Fruit fly (Drosophila melanogaster) whole organism, embryonic: ENCODE data around the gene EMC5.
A peak's percentile ranks its signal among the peaks of the same experiment; 100 is the strongest.

Experiments
- CG10366 ChIP-seq: fragments of 200-800 bp; sonication (Bioruptor generic); IDR thresholded peaks from 2 replicates; pipeline ENCODE4 v1.3.6; 2022; ENCODE audit warnings: missing biosample characterization, missing genetic modification characterization
- CG10979 ChIP-seq: fragments of 200-800 bp; sonication (Bioruptor generic); optimal IDR thresholded peaks from 2 replicates; lab custom pipeline; 2018; ENCODE audit warnings: missing biosample characterization, mild to moderate bottlenecking, missing genetic modification characterization, moderate library complexity
- CG11504 ChIP-seq: fragments of 200-800 bp; sonication (Bioruptor generic); optimal IDR thresholded peaks from 3 replicates; lab custom pipeline; 2019; ENCODE audit warnings: missing biosample characterization, mild to moderate bottlenecking, missing genetic modification characterization, moderate library complexity
- CG1233 ChIP-seq: fragments of 200-800 bp; sonication (Bioruptor generic); optimal IDR thresholded peaks from 4 replicates; lab custom pipeline; 2018; ENCODE audit warnings: missing biosample characterization, mild to moderate bottlenecking, missing genetic modification characterization
- CG12769 ChIP-seq: fragments of 200-800 bp; sonication (Bioruptor generic); optimal IDR thresholded peaks from 2 replicates; lab custom pipeline; 2019; ENCODE audit warnings: missing biosample characterization, mild to moderate bottlenecking, missing genetic modification characterization, moderate library complexity
- CG15479 ChIP-seq: fragments of 200-800 bp; sonication (Bioruptor generic); optimal IDR thresholded peaks from 3 replicates; lab custom pipeline; 2019; ENCODE audit warnings: missing biosample characterization, mild to moderate bottlenecking, missing genetic modification characterization, moderate library complexity
- CG17328 ChIP-seq: fragments of 200-800 bp; sonication (Bioruptor generic); IDR thresholded peaks from 2 replicates; pipeline ENCODE4 v1.3.6; 2022; ENCODE audit warnings: missing biosample characterization, missing genetic modification characterization
- CG1832 ChIP-seq: fragments of 200-800 bp; sonication (Bioruptor generic); optimal IDR thresholded peaks from 2 replicates; lab custom pipeline; 2017; ENCODE audit warnings: missing biosample characterization, mild to moderate bottlenecking, missing genetic modification characterization, inconsistent platforms
- CG18619 ChIP-seq: fragments of 200-800 bp; sonication (Bioruptor generic); optimal IDR thresholded peaks from 3 replicates; lab custom pipeline; 2017; ENCODE audit warnings: missing biosample characterization, mild to moderate bottlenecking, missing genetic modification characterization
- CG31224 ChIP-seq: fragments of 200-800 bp; sonication (Bioruptor generic); IDR thresholded peaks from 2 replicates; pipeline ENCODE4 v1.3.6; 2022; ENCODE audit warnings: missing biosample characterization, missing genetic modification characterization
- CG34224 ChIP-seq: fragments of 200-800 bp; sonication (Bioruptor generic); IDR thresholded peaks from 3 replicates; pipeline ENCODE4 v1.3.6; 2022; ENCODE audit warnings: missing biosample characterization, missing genetic modification characterization; ENCODE audit not compliant: partially characterized antibody
- CG3838 ChIP-seq: fragments of 200-800 bp; sonication (Bioruptor generic); optimal IDR thresholded peaks from 3 replicates; lab custom pipeline; 2016; ENCODE audit warnings: missing biosample characterization, missing genetic modification characterization
- CG5180 ChIP-seq: fragments of 200-800 bp; sonication (Bioruptor generic); optimal IDR thresholded peaks from 3 replicates; lab custom pipeline; 2017; ENCODE audit warnings: missing biosample characterization, missing genetic modification characterization, mild to moderate bottlenecking, moderate library complexity, missing genetic modification reagents
- CG6175 ChIP-seq: fragments of 200-800 bp; sonication (Bioruptor generic); IDR thresholded peaks from 3 replicates; pipeline ENCODE4 v1.3.6; 2022; ENCODE audit warnings: missing biosample characterization, missing genetic modification characterization
- CG6791 ChIP-seq: fragments of 200-800 bp; sonication (Bioruptor generic); IDR thresholded peaks from 3 replicates; pipeline ENCODE4 v1.3.6; 2022; ENCODE audit warnings: missing biosample characterization, missing genetic modification characterization; ENCODE audit not compliant: partially characterized antibody
- CG7372 ChIP-seq: fragments of 200-800 bp; sonication (Bioruptor generic); IDR thresholded peaks from 2 replicates; pipeline ENCODE4 v1.3.6; 2022; ENCODE audit warnings: missing biosample characterization, missing genetic modification characterization
- CG7963 ChIP-seq: fragments of 200-800 bp; sonication (Bioruptor generic); IDR thresholded peaks from 3 replicates; pipeline ENCODE4 v1.3.6; 2022; ENCODE audit warnings: missing biosample characterization, missing genetic modification characterization; ENCODE audit not compliant: partially characterized antibody
- CG8478 ChIP-seq: fragments of >200 bp; optimal IDR thresholded peaks from 2 replicates; lab custom pipeline; 2018
- Camta ChIP-seq: fragments of 200-800 bp; sonication (Bioruptor generic); optimal IDR thresholded peaks from 2 replicates; lab custom pipeline; 2016; ENCODE audit warnings: missing biosample characterization, missing genetic modification characterization
- Deaf1 ChIP-seq: fragments of 200-800 bp; optimal IDR thresholded peaks from 3 replicates; lab custom pipeline; 2019; ENCODE audit warnings: missing biosample characterization, mild to moderate bottlenecking, missing genetic modification characterization, moderate library complexity
- Dek ChIP-seq: fragments of 200-800 bp; sonication (Bioruptor generic); optimal IDR thresholded peaks from 3 replicates; lab custom pipeline; 2019; ENCODE audit warnings: missing biosample characterization, mild to moderate bottlenecking, missing genetic modification characterization, moderate library complexity
- Dll ChIP-seq: fragments of 200-800 bp; sonication (Bioruptor generic); IDR thresholded peaks from 4 replicates; pipeline ENCODE4 v1.3.6; 2022; ENCODE audit warnings: missing biosample characterization, missing genetic modification characterization; ENCODE audit not compliant: partially characterized antibody
- HLH4C ChIP-seq: fragments of 200-800 bp; sonication (Bioruptor generic); IDR thresholded peaks from 3 replicates; pipeline ENCODE4 v1.3.6; 2022; ENCODE audit warnings: missing biosample characterization, missing genetic modification characterization; ENCODE audit not compliant: partially characterized antibody
- Lhr ChIP-seq: fragments of 200-800 bp; sonication (Bioruptor generic); optimal IDR thresholded peaks from 3 replicates; lab custom pipeline; 2017; ENCODE audit warnings: mild to moderate bottlenecking, missing biosample characterization, missing genetic modification reagents, missing genetic modification characterization
- Med ChIP-seq: fragments of 200-800 bp; sonication (Bioruptor generic); peaks from one replicate; lab custom pipeline; 2016; ENCODE audit warnings: missing biosample characterization, missing genetic modification characterization, mild to moderate bottlenecking, inconsistent platforms, moderate library complexity
- Mes4 ChIP-seq: fragments of 200-800 bp; sonication (Bioruptor generic); optimal IDR thresholded peaks from 2 replicates; lab custom pipeline; 2016; ENCODE audit warnings: missing biosample characterization, missing genetic modification characterization
- NFAT ChIP-seq: fragments of 200-800 bp; sonication (Bioruptor generic); IDR thresholded peaks from 2 replicates; pipeline ENCODE4 v1.3.6; 2022; ENCODE audit warnings: missing biosample characterization, missing genetic modification characterization
- Nf-YC ChIP-seq: fragments of 200-800 bp; optimal IDR thresholded peaks from 3 replicates; lab custom pipeline; 2019; ENCODE audit warnings: missing biosample characterization, mild to moderate bottlenecking, missing genetic modification characterization, moderate library complexity
- Scr ChIP-seq: fragments of 200-800 bp; sonication (Bioruptor generic); IDR thresholded peaks from 2 replicates; pipeline ENCODE4 v1.3.6; 2022; ENCODE audit warnings: missing biosample characterization, missing genetic modification characterization; ENCODE audit not compliant: partially characterized antibody
- Stat92E ChIP-seq, 3 experiments: fragments of >200 bp in 2 of 3; fragments of 200-800 bp in 1 of 3; sonication (Bioruptor generic) in 1 of 3; optimal IDR thresholded peaks; 2 replicates each; lab custom pipeline; 2017 to 2019; ENCODE audit warnings: missing biosample characterization in 3 of 3, missing genetic modification characterization in 3 of 3, mild to moderate bottlenecking in 1 of 3, moderate library complexity in 1 of 3
- abd-A ChIP-seq: fragments of 200-800 bp; sonication (Bioruptor generic); optimal IDR thresholded peaks from 3 replicates; lab custom pipeline; 2019; ENCODE audit warnings: missing biosample characterization, mild to moderate bottlenecking, missing genetic modification characterization, moderate library complexity
- ash1 ChIP-seq: fragments of 200-800 bp; sonication (Bioruptor generic); optimal IDR thresholded peaks from 2 replicates; lab custom pipeline; 2018; ENCODE audit warnings: missing biosample characterization, mild to moderate bottlenecking, missing genetic modification characterization
- chif ChIP-seq, 2 experiments: fragments of 200-800 bp; sonication (Bioruptor generic); optimal IDR thresholded peaks; 3 replicates each; lab custom pipeline; 2016; ENCODE audit warnings: missing biosample characterization in 2 of 2, missing genetic modification characterization in 2 of 2
- chn ChIP-seq: fragments of 200-800 bp; sonication (Bioruptor generic); optimal IDR thresholded peaks from 2 replicates; lab custom pipeline; 2016; ENCODE audit warnings: missing biosample characterization, missing genetic modification characterization
- crol ChIP-seq: fragments of 200-800 bp; sonication (Bioruptor generic); IDR thresholded peaks from 2 replicates; pipeline ENCODE4 v1.3.6; 2022; ENCODE audit warnings: missing biosample characterization, missing genetic modification characterization
- kni ChIP-seq: fragments of 200-800 bp; sonication (Bioruptor generic); optimal IDR thresholded peaks from 3 replicates; lab custom pipeline; 2017; ENCODE audit warnings: mild to moderate bottlenecking, missing biosample characterization, missing genetic modification reagents, missing genetic modification characterization
- knrl ChIP-seq: fragments of 200-800 bp; sonication (Bioruptor generic); IDR thresholded peaks from 3 replicates; pipeline ENCODE4 v1.3.6; 2022; ENCODE audit warnings: missing biosample characterization, missing genetic modification characterization; ENCODE audit not compliant: partially characterized antibody
- nerfin-1 ChIP-seq: fragments of 200-800 bp; sonication (Bioruptor generic); optimal IDR thresholded peaks from 3 replicates; lab custom pipeline; 2019; ENCODE audit warnings: missing biosample characterization, mild to moderate bottlenecking, missing genetic modification characterization, moderate library complexity
- nerfin-2 ChIP-seq: fragments of 200-800 bp; sonication (Bioruptor generic); IDR thresholded peaks from 2 replicates; pipeline ENCODE4 v1.3.6; 2022; ENCODE audit warnings: missing biosample characterization, missing genetic modification characterization; ENCODE audit not compliant: partially characterized antibody
- pros ChIP-seq: fragments of 200-800 bp; sonication (Bioruptor generic); optimal IDR thresholded peaks from 3 replicates; lab custom pipeline; 2019; ENCODE audit warnings: missing biosample characterization, mild to moderate bottlenecking, missing genetic modification characterization, moderate library complexity
- sd ChIP-seq: fragments of 200-800 bp; sonication (Bioruptor generic); optimal IDR thresholded peaks from 3 replicates; lab custom pipeline; 2018; ENCODE audit warnings: missing biosample characterization, mild to moderate bottlenecking, missing genetic modification characterization, moderate library complexity
- sisA ChIP-seq: fragments of 200-800 bp; sonication (Bioruptor generic); IDR thresholded peaks from 2 replicates; pipeline ENCODE4 v1.3.6; 2022; ENCODE audit warnings: missing biosample characterization, missing genetic modification characterization
- sna ChIP-seq: fragments of 200-800 bp; sonication (Bioruptor generic); IDR thresholded peaks from 2 replicates; pipeline ENCODE4 v1.3.6; 2022; ENCODE audit warnings: missing biosample characterization, missing genetic modification characterization; ENCODE audit not compliant: partially characterized antibody
- stwl ChIP-seq: fragments of 200-800 bp; sonication (Bioruptor generic); optimal IDR thresholded peaks from 3 replicates; lab custom pipeline; 2018; ENCODE audit warnings: missing biosample characterization, mild to moderate bottlenecking, missing genetic modification characterization, moderate library complexity
- tll ChIP-seq, 2 experiments: fragments of 200-800 bp in 1 of 2; fragments of >200 bp in 1 of 2; sonication (Bioruptor generic) in 1 of 2; optimal IDR thresholded peaks; 2 replicates each; lab custom pipeline; 2017 to 2019; ENCODE audit warnings: missing biosample characterization in 2 of 2, missing genetic modification characterization in 2 of 2, mild to moderate bottlenecking in 1 of 2, moderate library complexity in 1 of 2
- toy ChIP-seq: fragments of 200-800 bp; sonication (Bioruptor generic); IDR thresholded peaks from 2 replicates; pipeline ENCODE4 v1.3.6; 2022; ENCODE audit warnings: missing biosample characterization, missing genetic modification characterization
- z ChIP-seq: fragments of 200-800 bp; sonication (Bioruptor generic); IDR thresholded peaks from 3 replicates; pipeline ENCODE4 v1.3.6; 2022; ENCODE audit warnings: missing biosample characterization, missing genetic modification characterization
- zfh2 ChIP-seq: fragments of 200-800 bp; sonication (Bioruptor generic); optimal IDR thresholded peaks from 2 replicates; lab custom pipeline; 2016; ENCODE audit warnings: missing biosample characterization, missing genetic modification characterization

The EMC5 gene

dm6 chr2L:18947515-18947998 is 40.0 kb upstream of the EMC5 start (continued):
- TF ChIP-seq Dek (tag; lab: Kevin White, UChicago) (no peak), knrl (GFP tag; lab: Robert Waterston, UW) (peak; percentile 5; the same call in 1 of the 3 replicates), tll (GFP tag; optimal IDR thresholded peaks at IDR 0.05; lab: Kevin White, UChicago) (peak in 1 of 2 experiments; percentile 22), z (GFP tag; lab: Robert Waterston, UW) (peak; percentile 71; the same call in 1 of the 3 replicates), CG34224 (GFP tag; lab: Robert Waterston, UW) (0 out of 3 replicates have a peak, but pooled peaks have one; percentile 12), Camta (GFP tag; lab: Kevin White, UChicago) (no peak), Stat92E (GFP tag; optimal IDR thresholded peaks at IDR 0.05; lab: Kevin White, UChicago) (peak in 1 of 3 experiments; percentile 46), sna (GFP tag; lab: Robert Waterston, UW) (peak; percentile 64), Mes4 (GFP tag; lab: Kevin White, UChicago) (no peak), CG1832 (GFP tag; lab: Kevin White, UChicago) (peak; percentile 95), zfh2 (GFP tag; lab: Kevin White, UChicago) (no peak), toy (GFP tag; lab: Robert Waterston, UW) (no peak), CG7372 (no peak), chif (GFP tag; optimal IDR thresholded peaks at IDR 0.05; lab: Kevin White, UChicago) (no peak), CG18619 (GFP tag; lab: Kevin White, UChicago) (no peak), CG12769 (peak; percentile 39), CG6791 (GFP tag; lab: Robert Waterston, UW) (peak; percentile 73), Med (GFP tag; lab: Kevin White, UChicago) (peak; percentile 37), sd (tag; lab: Kevin White, UChicago) (peak; percentile 27), Dll (GFP tag; lab: Robert Waterston, UW) (peak; percentile 50; the same call in 1 of the 4 replicates), sisA (GFP tag; lab: Robert Waterston, UW) (no peak), CG3838 (peak; percentile 92), CG7963 (GFP tag; lab: Robert Waterston, UW) (0 out of 3 replicates have a peak, but pooled peaks have one; percentile 9), HLH4C (GFP tag; lab: Robert Waterston, UW) (0 out of 3 replicates have a peak, but pooled peaks have one; percentile 46), NFAT (GFP tag; lab: Robert Waterston, UW) (peak; percentile 21; the same call in 1 of the 2 replicates), CG11504 (tag; lab: Kevin White, UChicago) (peak; percentile 99), kni (GFP tag; lab: Kevin White, UChicago) (peak; percentile 100), CG17328 (GFP tag; lab: Robert Waterston, UW) (no peak), nerfin-1 (tag; lab: Kevin White, UChicago) (peak; percentile 78), Lhr (peak; percentile 65), pros (GFP tag; lab: Kevin White, UChicago) (peak; percentile 84), CG15479 (peak; percentile 73), ash1 (GFP tag; lab: Kevin White, UChicago) (no peak), Nf-YC (peak; percentile 10), CG6175 (peak; percentile 88), nerfin-2 (peak; percentile 44; the same call in 1 of the 2 replicates), chn (GFP tag; lab: Kevin White, UChicago) (peak; percentile 37), crol (GFP tag; lab: Robert Waterston, UW) (0 out of 2 replicates have a peak, but pooled peaks have one; percentile 47), CG10979 (tag; lab: Kevin White, UChicago) (no peak), CG5180 (peak; percentile 97), Deaf1 (tag; lab: Kevin White, UChicago) (peak; percentile 33), stwl (tag; lab: Kevin White, UChicago) (peak; percentile 3), CG8478 (lab: Kevin White, UChicago) (peak; percentile 90), CG1233 (GFP tag; lab: Kevin White, UChicago) (no peak), CG10366 (GFP tag; lab: Robert Waterston, UW) (no peak), abd-A (tag; lab: Kevin White, UChicago) (peak; percentile 97), Scr (GFP tag; lab: Robert Waterston, UW) (peak; percentile 37), CG31224 (GFP tag; lab: Robert Waterston, UW) (peak; percentile 97)
